Worm (Caenorhabditis elegans): ENCODE results near the gene ugt-59.

ce11 chrIV:10366018-10366417 is 5.6 kb downstream of the ugt-59 start, which contains the start of gene sir-2.1:
- TF ChIP-seq T22C8.4 (GFP tag; IDR thresholded peaks at IDR 0.05) (no peak), ztf-29 (GFP tag; IDR thresholded peaks at IDR 0.05) (no peak), klf-2 (GFP tag; conservative IDR thresholded peaks at IDR 0.05) (no peak), ref-1 (GFP tag; conservative IDR thresholded peaks at IDR 0.05) (no peak), tab-1 (GFP tag; IDR thresholded peaks at IDR 0.05) (no peak)
